Fruit fly (Drosophila melanogaster): Measurements from ENCODE around the gene Srx.

The Srx gene

dm6 chrX:17826807-17827703, 29.7 kb upstream of the Srx start, which contains the start of gene Socs16D (continued):
- peak; percentile 19 for TF ChIP-seq exex (tag; optimal IDR thresholded peaks at IDR 0.05)
- peak; percentile 2 for TF ChIP-seq NfI (GFP tag; optimal IDR thresholded peaks at IDR 0.05)
- no peak for TF ChIP-seq al (GFP tag; IDR thresholded peaks at IDR 0.05)
- TF ChIP-seq CG9727 (GFP tag; optimal IDR thresholded peaks at IDR 0.05) = peak; percentile 32
- no peak for TF ChIP-seq slp2 (GFP tag; optimal IDR thresholded peaks at IDR 0.05)
- TF ChIP-seq pzg (GFP tag; optimal IDR thresholded peaks at IDR 0.05) = peak; percentile 94
- TF ChIP-seq Dek (tag; optimal IDR thresholded peaks at IDR 0.05) = peak; percentile 52
- peak; percentile 68 for TF ChIP-seq mam (GFP tag; optimal IDR thresholded peaks at IDR 0.05)
- no peak for TF ChIP-seq dan (GFP tag; IDR thresholded peaks at IDR 0.05)
- peak; percentile 54 for TF ChIP-seq CG9876 (GFP tag; optimal IDR thresholded peaks at IDR 0.05)
- TF ChIP-seq CG17385 (GFP tag; optimal IDR thresholded peaks at IDR 0.05) = peak; percentile 10
- TF ChIP-seq ems (GFP tag; optimal IDR thresholded peaks at IDR 0.05) = peak; percentile 17
- no peak for TF ChIP-seq Asciz (GFP tag; optimal IDR thresholded peaks at IDR 0.05)
- no peak for TF ChIP-seq CrebB (tag; optimal IDR thresholded peaks at IDR 0.05)
- TF ChIP-seq zfh1 (GFP tag; IDR thresholded peaks at IDR 0.05) = peak; percentile 15; the same call in 1 of the 3 replicates
- TF ChIP-seq klu (GFP tag; IDR thresholded peaks at IDR 0.05) = no peak
- 0 out of 2 replicates have a peak, but pooled peaks have one; percentile 10 for TF ChIP-seq CG6689 (GFP tag; IDR thresholded peaks at IDR 0.05)
- peak; percentile 98 for TF ChIP-seq BEAF-32 (GFP tag; optimal IDR thresholded peaks at IDR 0.05)
- peak; percentile 35 for TF ChIP-seq maf-S (GFP tag; optimal IDR thresholded peaks at IDR 0.05)
- TF ChIP-seq gsb (GFP tag; IDR thresholded peaks at IDR 0.05) = no peak
- peak; percentile 1 for TF ChIP-seq CG12744 (GFP tag; optimal IDR thresholded peaks at IDR 0.05)
- no peak for TF ChIP-seq bab2 (GFP tag; optimal IDR thresholded peaks at IDR 0.05)
- no peak for TF ChIP-seq Aef1 (GFP tag; IDR thresholded peaks at IDR 0.05)
- TF ChIP-seq wor (GFP tag; IDR thresholded peaks at IDR 0.05) = no peak
- peak; percentile 93 for TF ChIP-seq nerfin-2 (GFP tag; IDR thresholded peaks at IDR 0.05; ENCODE audit: partially characterized antibody)
- no peak for TF ChIP-seq pros (GFP tag; optimal IDR thresholded peaks at IDR 0.05)
- TF ChIP-seq CG7786 (GFP tag; optimal IDR thresholded peaks at IDR 0.05) = peak; percentile 40
- peak; percentile 100 for TF ChIP-seq cg (GFP tag; optimal IDR thresholded peaks at IDR 0.05)
- peak; percentile 70 for TF ChIP-seq E2f2 (GFP tag; IDR thresholded peaks at IDR 0.05)
- TF ChIP-seq sna (GFP tag; IDR thresholded peaks at IDR 0.05; ENCODE audit: partially characterized antibody) = peak; percentile 95
- peak; percentile 7 for TF ChIP-seq CG10654 (GFP tag; optimal IDR thresholded peaks at IDR 0.05)
- TF ChIP-seq pan (optimal IDR thresholded peaks at IDR 0.05) = no peak
- peak in 1 of 2 experiments; percentile 29 for TF ChIP-seq pan (GFP tag; optimal IDR thresholded peaks at IDR 0.05 in 1 of 2, IDR thresholded peaks at IDR 0.05 in 1 of 2)
- peak; percentile 5 for TF ChIP-seq CG1233 (GFP tag; optimal IDR thresholded peaks at IDR 0.05)
- no peak for TF ChIP-seq fu2 (GFP tag; optimal IDR thresholded peaks at IDR 0.05)
- peak; percentile 13 for TF ChIP-seq BtbVII (GFP tag; optimal IDR thresholded peaks at IDR 0.05)
- TF ChIP-seq CG7556 (GFP tag; optimal IDR thresholded peaks at IDR 0.05) = no peak
- TF ChIP-seq CG32532 (GFP tag; IDR thresholded peaks at IDR 0.05) = peak; percentile 45; the same call in 1 of the 2 replicates
- TF ChIP-seq z (GFP tag; IDR thresholded peaks at IDR 0.05) = no peak
- no peak for TF ChIP-seq Dip3 (GFP tag; optimal IDR thresholded peaks at IDR 0.05)
- TF ChIP-seq Sox100B (GFP tag; optimal IDR thresholded peaks at IDR 0.05) = no peak
- peak; percentile 56 for TF ChIP-seq dm (GFP tag; optimal IDR thresholded peaks at IDR 0.05)
- TF ChIP-seq lmd (GFP tag; IDR thresholded peaks at IDR 0.05) = peak; percentile 29; the same call in 1 of the 2 replicates
- peak; percentile 20 for TF ChIP-seq D (optimal IDR thresholded peaks at IDR 0.05)
- TF ChIP-seq D (GFP tag; optimal IDR thresholded peaks at IDR 0.05) = no peak
- peak; percentile 53 for TF ChIP-seq ERR (GFP tag; optimal IDR thresholded peaks at IDR 0.05)
- TF ChIP-seq wdn (GFP tag; IDR thresholded peaks at IDR 0.05) = no peak
- peak; percentile 84 for TF ChIP-seq CG33213 (GFP tag; optimal IDR thresholded peaks at IDR 0.05)
- peak; percentile 82 for TF ChIP-seq stwl (tag; optimal IDR thresholded peaks at IDR 0.05)
- TF ChIP-seq az2 (GFP tag; optimal IDR thresholded peaks at IDR 0.05) = no peak
